Worm (Caenorhabditis elegans): ENCODE results near the gene srx-38.

DNA sequence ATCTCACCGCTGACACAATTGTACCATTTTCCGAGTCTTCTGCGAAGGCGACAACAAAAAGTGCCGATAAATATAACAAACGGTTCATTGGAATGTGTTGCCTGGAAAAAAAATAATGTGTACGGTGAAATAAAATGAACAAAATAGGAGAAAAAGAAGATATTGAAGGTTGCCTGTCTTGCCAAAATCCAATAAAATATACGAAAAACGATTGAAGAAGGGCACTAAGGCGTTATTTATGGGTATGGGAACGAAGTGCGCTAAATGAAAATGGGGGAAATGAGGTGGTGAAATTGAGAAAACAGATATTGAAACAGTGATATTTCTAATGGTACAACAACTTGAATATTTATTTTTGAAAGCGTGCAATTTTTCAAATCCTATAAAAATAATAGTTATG lies 42.8 kb upstream of the srx-38 start, which contains the start of gene Y47A7.2:
- no peak for TF ChIP-seq T22C8.4 (GFP tag; IDR thresholded peaks at IDR 0.05)
- no peak for TF ChIP-seq cog-1 (tag; optimal IDR thresholded peaks at IDR 0.05)
- no peak for TF ChIP-seq med-1 (GFP tag; optimal IDR thresholded peaks at IDR 0.05; ENCODE audit: insufficient read depth)
- no peak for TF ChIP-seq ztf-29 (GFP tag; IDR thresholded peaks at IDR 0.05)
- TF ChIP-seq flt-1 (GFP tag; IDR thresholded peaks at IDR 0.05): no peak
- TF ChIP-seq tab-1 (GFP tag; IDR thresholded peaks at IDR 0.05): no peak

All from whole organism, midembryonic.